Worm (Caenorhabditis elegans): ENCODE measurements around the gene C25E10.12.

DNA sequence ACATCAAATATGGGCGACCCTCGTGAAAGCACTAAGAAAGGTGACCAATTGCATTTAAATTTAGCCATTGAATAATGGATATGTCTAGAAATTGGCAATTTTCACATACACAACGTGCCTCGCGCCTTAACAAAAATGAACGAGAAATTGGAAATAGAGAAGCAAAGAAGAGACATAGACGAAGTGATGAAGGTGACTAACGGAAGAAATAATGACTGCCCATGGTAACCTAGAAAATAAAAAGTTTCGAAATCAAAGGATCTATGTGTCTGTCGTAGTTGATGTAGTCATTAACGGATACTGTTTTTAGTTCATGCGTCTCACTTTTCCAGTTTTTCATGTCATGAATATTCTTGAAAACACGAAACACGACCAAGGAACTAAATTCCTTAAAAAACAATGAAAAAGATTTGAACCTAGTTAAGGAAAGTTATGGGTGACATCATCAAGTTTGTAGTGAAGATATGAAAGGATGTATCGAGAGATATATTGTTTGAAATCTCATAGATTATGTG, 15.9 kb upstream of the C25E10.12 start:
- no peak for TF ChIP-seq ama-1 (optimal IDR thresholded peaks at IDR 0.05)
- no peak for TF ChIP-seq B0310.2 (tag; optimal IDR thresholded peaks at IDR 0.05)
- no peak for TF ChIP-seq scrt-1 (GFP tag; IDR thresholded peaks at IDR 0.05)
- no peak for TF ChIP-seq flt-1 (GFP tag; IDR thresholded peaks at IDR 0.05)
- no peak for TF ChIP-seq hnd-1 (tag; optimal IDR thresholded peaks at IDR 0.05)
- TF ChIP-seq tbx-11 (GFP tag; IDR thresholded peaks at IDR 0.05): no peak
- TF ChIP-seq ets-7 (tag; optimal IDR thresholded peaks at IDR 0.05): no peak
- TF ChIP-seq sea-1 (GFP tag; conservative IDR thresholded peaks at IDR 0.05): no peak
- no peak for TF ChIP-seq pes-1 (GFP tag; IDR thresholded peaks at IDR 0.05)
- no peak for TF ChIP-seq F13C5.2 (tag; optimal IDR thresholded peaks at IDR 0.05)
- no peak for TF ChIP-seq tra-4 (tag; optimal IDR thresholded peaks at IDR 0.05)
- TF ChIP-seq hmbx-1 (tag; optimal IDR thresholded peaks at IDR 0.05): no peak

Data from whole organism, early embryonic.